Fruit fly (Drosophila melanogaster) whole organism, pupa: ENCODE results near the gene CG14717.

Experiments
- CG32121 ChIP-seq: fragments of 200-800 bp; sonication (Bioruptor generic); IDR thresholded peaks from 2 replicates; pipeline ENCODE4 v1.3.6; 2022; ENCODE audit warnings: missing biosample characterization, missing genetic modification characterization
- CG4496 ChIP-seq: fragments of 200-800 bp; sonication (Bioruptor generic); IDR thresholded peaks from 3 replicates; pipeline ENCODE4 v1.3.6; 2022; ENCODE audit warnings: missing biosample characterization, missing genetic modification characterization
- CG8159 ChIP-seq: fragments of 200-800 bp; sonication (Bioruptor generic); optimal IDR thresholded peaks from 3 replicates; lab custom pipeline; 2018; ENCODE audit warnings: missing biosample characterization, mild to moderate bottlenecking, missing genetic modification characterization, moderate library complexity
- Pif1B ChIP-seq: fragments of 200-800 bp; sonication (Bioruptor generic); optimal IDR thresholded peaks from 3 replicates; lab custom pipeline; 2016; ENCODE audit warnings: missing biosample characterization, missing genetic modification characterization
- fd96Ca ChIP-seq: fragments of 200-800 bp; sonication (Bioruptor generic); IDR thresholded peaks from 3 replicates; pipeline ENCODE4 v1.3.6; 2022; ENCODE audit warnings: missing biosample characterization, missing genetic modification characterization

DNA sequence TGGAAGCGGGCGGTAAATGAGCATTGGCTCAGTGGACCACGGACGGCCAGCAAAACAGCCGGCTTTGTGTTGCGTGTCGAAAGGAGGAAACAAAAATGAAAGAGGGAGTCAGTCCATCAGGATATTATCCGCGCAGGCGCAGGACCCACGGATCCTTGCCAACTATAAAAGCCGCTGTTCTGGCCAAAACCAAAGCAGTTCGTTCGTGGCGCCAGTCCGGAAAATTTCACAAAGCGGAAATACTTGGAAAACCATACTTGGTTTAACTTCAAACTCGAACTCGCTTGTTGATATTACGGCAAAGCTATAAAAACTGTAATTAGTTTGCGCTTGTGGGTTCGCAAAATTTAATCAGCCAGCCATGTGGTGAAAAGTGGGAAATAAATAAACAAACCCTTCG is 25.3 kb downstream of the CG14717 start, which contains the start of gene CG12594:
- TF ChIP-seq Pif1B (GFP tag; lab: Kevin White, UChicago) (no peak), CG32121 (GFP tag; lab: Robert Waterston, UW) (no peak), fd96Ca (GFP tag; lab: Robert Waterston, UW) (no peak), CG4496 (no peak), CG8159 (tag; lab: Kevin White, UChicago) (no peak)
